Worm (Caenorhabditis elegans): ENCODE measurements around the gene spig-5.

The spig-5 gene

ce11 chrV:14324502-14325467 is 16.5 kb downstream of the spig-5 start, which contains the start of the genes F47B8.4 and F47B8.18:
Gene F47B8.4 (minus strand): TSS chrV:14324673.
Gene F47B8.18 (minus strand): TSS chrV:14325464.
- no peak for TF ChIP-seq tbx-11 (GFP tag; IDR thresholded peaks at IDR 0.05)
- peak; percentile 26 for TF ChIP-seq aly-1 (tag; optimal IDR thresholded peaks at IDR 0.05)
- TF ChIP-seq hnd-1 (tag; optimal IDR thresholded peaks at IDR 0.05) = no peak

ce11 chrV:14327776-14328175 is 19.5 kb downstream of the spig-5 start, which contains the start of gene F47B8.5:
Gene F47B8.5 (minus strand): TSS chrV:14327876.
- TF ChIP-seq scrt-1 (GFP tag; IDR thresholded peaks at IDR 0.05) (no peak), B0310.2 (tag; optimal IDR thresholded peaks at IDR 0.05) (no peak), pes-1 (GFP tag; IDR thresholded peaks at IDR 0.05) (no peak), tra-4 (tag; optimal IDR thresholded peaks at IDR 0.05) (no peak), tbx-11 (GFP tag; IDR thresholded peaks at IDR 0.05) (no peak), aly-1 (tag; optimal IDR thresholded peaks at IDR 0.05) (no peak), hmbx-1 (tag; optimal IDR thresholded peaks at IDR 0.05) (no peak), ets-7 (tag; optimal IDR thresholded peaks at IDR 0.05) (no peak), F13C5.2 (tag; optimal IDR thresholded peaks at IDR 0.05) (no peak), ceh-36 (tag; optimal IDR thresholded peaks at IDR 0.05) (no peak), hmg-4 (GFP tag; optimal IDR thresholded peaks at IDR 0.05) (no peak), ceh-13 (GFP tag; optimal IDR thresholded peaks at IDR 0.05) (no peak), hnd-1 (tag; optimal IDR thresholded peaks at IDR 0.05) (no peak), ama-1 (optimal IDR thresholded peaks at IDR 0.05) (no peak), tbx-37 (GFP tag; conservative IDR thresholded peaks at IDR 0.05) (no peak), sea-1 (GFP tag; conservative IDR thresholded peaks at IDR 0.05) (no peak), flt-1 (GFP tag; IDR thresholded peaks at IDR 0.05) (no peak)

ce11 chrV:14328806-14329205 is 20.5 kb downstream of the spig-5 start, which contains the start of gene pepm-1:
Gene pepm-1 (plus strand): TSS chrV:14329106.
- TF ChIP-seq tra-4 (tag; optimal IDR thresholded peaks at IDR 0.05) (no peak), ama-1 (optimal IDR thresholded peaks at IDR 0.05) (no peak), B0310.2 (tag; optimal IDR thresholded peaks at IDR 0.05) (no peak), sea-1 (GFP tag; conservative IDR thresholded peaks at IDR 0.05) (no peak), ceh-36 (tag; optimal IDR thresholded peaks at IDR 0.05) (no peak), ceh-13 (GFP tag; optimal IDR thresholded peaks at IDR 0.05) (no peak), tbx-37 (GFP tag; conservative IDR thresholded peaks at IDR 0.05) (no peak), pes-1 (GFP tag; IDR thresholded peaks at IDR 0.05) (no peak), F13C5.2 (tag; optimal IDR thresholded peaks at IDR 0.05) (no peak), hmg-4 (GFP tag; optimal IDR thresholded peaks at IDR 0.05) (no peak)

- TF ChIP-seq tbx-37 (GFP tag; conservative IDR thresholded peaks at IDR 0.05) (no peak), B0310.2 (tag; optimal IDR thresholded peaks at IDR 0.05) (no peak), ceh-13 (GFP tag; optimal IDR thresholded peaks at IDR 0.05) (no peak), F13C5.2 (tag; optimal IDR thresholded peaks at IDR 0.05) (no peak), hnd-1 (tag; optimal IDR thresholded peaks at IDR 0.05) (no peak), flt-1 (GFP tag; IDR thresholded peaks at IDR 0.05) (no peak), ceh-36 (tag; optimal IDR thresholded peaks at IDR 0.05) (no peak), ama-1 (optimal IDR thresholded peaks at IDR 0.05) (no peak), scrt-1 (GFP tag; IDR thresholded peaks at IDR 0.05) (no peak), tbx-11 (GFP tag; IDR thresholded peaks at IDR 0.05) (no peak), hmbx-1 (tag; optimal IDR thresholded peaks at IDR 0.05) (no peak), hmg-4 (GFP tag; optimal IDR thresholded peaks at IDR 0.05) (no peak), sea-1 (GFP tag; conservative IDR thresholded peaks at IDR 0.05) (no peak), tra-4 (tag; optimal IDR thresholded peaks at IDR 0.05) (no peak), pes-1 (GFP tag; IDR thresholded peaks at IDR 0.05) (no peak), ets-7 (tag; optimal IDR thresholded peaks at IDR 0.05) (no peak), aly-1 (tag; optimal IDR thresholded peaks at IDR 0.05) (no peak)
These were observed 23.2 kb downstream of the spig-5 start, which contains the start of gene F47B8.8 for ce11 chrV:14331477-14331876. Gene F47B8.8 (plus strand): TSS chrV:14331733.

ce11 chrV:14333116-14333515 is 24.9 kb downstream of the spig-5 start, which contains the start of gene srm-4:
Gene srm-4 (plus strand): TSS chrV:14333416.
- TF ChIP-seq ceh-36 (tag; optimal IDR thresholded peaks at IDR 0.05) (no peak), F13C5.2 (tag; optimal IDR thresholded peaks at IDR 0.05) (no peak), tbx-37 (GFP tag; conservative IDR thresholded peaks at IDR 0.05) (no peak), ceh-13 (GFP tag; optimal IDR thresholded peaks at IDR 0.05) (no peak), hmbx-1 (tag; optimal IDR thresholded peaks at IDR 0.05) (no peak), aly-1 (tag; optimal IDR thresholded peaks at IDR 0.05) (no peak)

- no peak for TF ChIP-seq hmbx-1 (tag; optimal IDR thresholded peaks at IDR 0.05)
- TF ChIP-seq ama-1 (optimal IDR thresholded peaks at IDR 0.05) = no peak
- no peak for TF ChIP-seq tbx-11 (GFP tag; IDR thresholded peaks at IDR 0.05)
- no peak for TF ChIP-seq hmg-4 (GFP tag; optimal IDR thresholded peaks at IDR 0.05)
- TF ChIP-seq ets-7 (tag; optimal IDR thresholded peaks at IDR 0.05) = no peak
- TF ChIP-seq B0310.2 (tag; optimal IDR thresholded peaks at IDR 0.05) = no peak
- TF ChIP-seq scrt-1 (GFP tag; IDR thresholded peaks at IDR 0.05) = no peak
- TF ChIP-seq ceh-36 (tag; optimal IDR thresholded peaks at IDR 0.05) = no peak
- no peak for TF ChIP-seq ceh-13 (GFP tag; optimal IDR thresholded peaks at IDR 0.05)
- TF ChIP-seq F13C5.2 (tag; optimal IDR thresholded peaks at IDR 0.05) = no peak
- TF ChIP-seq tbx-37 (GFP tag; conservative IDR thresholded peaks at IDR 0.05) = no peak
- TF ChIP-seq aly-1 (tag; optimal IDR thresholded peaks at IDR 0.05) = no peak
- no peak for TF ChIP-seq pes-1 (GFP tag; IDR thresholded peaks at IDR 0.05)
- no peak for TF ChIP-seq sea-1 (GFP tag; conservative IDR thresholded peaks at IDR 0.05)
- no peak for TF ChIP-seq hnd-1 (tag; optimal IDR thresholded peaks at IDR 0.05)
- no peak for TF ChIP-seq flt-1 (GFP tag; IDR thresholded peaks at IDR 0.05)
These were observed 26.6 kb downstream of the spig-5 start, which contains the start of gene srm-5 for ce11 chrV:14334901-14335300. Gene srm-5 (plus strand): TSS chrV:14335201.

- no peak for TF ChIP-seq flt-1 (GFP tag; IDR thresholded peaks at IDR 0.05)
- TF ChIP-seq sea-1 (GFP tag; conservative IDR thresholded peaks at IDR 0.05) = no peak
- no peak for TF ChIP-seq ceh-36 (tag; optimal IDR thresholded peaks at IDR 0.05)
- TF ChIP-seq hmg-4 (GFP tag; optimal IDR thresholded peaks at IDR 0.05) = no peak
These were observed 28.4 kb downstream of the spig-5 start, which contains the start of gene srm-6 for ce11 chrV:14336655-14337054. Gene srm-6 (plus strand): TSS chrV:14336955.
